Fruit fly (Drosophila melanogaster) whole organism, pupa: ENCODE measurements around the gene zfh1.

ENCODE experiments used
- CG12605 ChIP-seq: fragments of 200-800 bp; sonication (Bioruptor generic); IDR thresholded peaks from 2 replicates; pipeline ENCODE4 v1.3.6; 2022; ENCODE audit warnings: missing biosample characterization, missing genetic modification characterization
- CG15710 ChIP-seq: fragments of 200-800 bp; sonication (Bioruptor generic); optimal IDR thresholded peaks from 2 replicates; lab custom pipeline; 2018; ENCODE audit warnings: missing biosample characterization, mild to moderate bottlenecking, missing genetic modification characterization, moderate library complexity
- CG34367 ChIP-seq: fragments of 200-800 bp; sonication (Bioruptor generic); optimal IDR thresholded peaks from 2 replicates; lab custom pipeline; 2018; ENCODE audit warnings: missing biosample characterization, mild to moderate bottlenecking, missing genetic modification characterization
- CG9948 ChIP-seq: fragments of 200-800 bp; sonication (Bioruptor generic); optimal IDR thresholded peaks from 2 replicates; lab custom pipeline; 2018; ENCODE audit warnings: missing biosample characterization, mild to moderate bottlenecking, missing genetic modification characterization, moderate library complexity
- EcR ChIP-seq: fragments of 200-800 bp; sonication (Bioruptor generic); optimal IDR thresholded peaks from 3 replicates; lab custom pipeline; 2019; ENCODE audit warnings: missing biosample characterization, missing genetic modification characterization, mild to moderate bottlenecking, moderate library complexity, missing genetic modification reagents
- Snoo ChIP-seq: fragments of 200-800 bp; sonication (Bioruptor generic); optimal IDR thresholded peaks from 3 replicates; lab custom pipeline; 2017; ENCODE audit warnings: missing biosample characterization, mild to moderate bottlenecking, missing genetic modification characterization, inconsistent platforms
- fd96Ca ChIP-seq: fragments of 200-800 bp; sonication (Bioruptor generic); IDR thresholded peaks from 3 replicates; pipeline ENCODE4 v1.3.6; 2022; ENCODE audit warnings: missing biosample characterization, missing genetic modification characterization

- TF ChIP-seq Snoo (no peak), CG34367 (tag; lab: Kevin White, UChicago) (no peak), CG12605 (GFP tag; lab: Robert Waterston, UW) (no peak), EcR (GFP tag; lab: Kevin White, UChicago) (no peak), CG9948 (tag; lab: Kevin White, UChicago) (no peak), CG15710 (tag; lab: Kevin White, UChicago) (no peak), fd96Ca (GFP tag; lab: Robert Waterston, UW) (no peak)
Observed at dm6 chr3R:30801463-30801862, 35.7 kb downstream of the zfh1 start.
